Fruit fly (Drosophila melanogaster) whole organism, prepupa: ENCODE data around the gene CG12259.
A peak's percentile ranks its signal among the peaks of the same experiment; 100 is the strongest.

ENCODE experiments used
- CG4318 ChIP-seq: fragments of 200-800 bp; sonication (Bioruptor generic); optimal IDR thresholded peaks from 3 replicates; lab custom pipeline; 2017; ENCODE audit warnings: missing biosample characterization, mild to moderate bottlenecking, missing genetic modification characterization
- CG6163 ChIP-seq: fragments of 200-800 bp; sonication (Bioruptor generic); IDR thresholded peaks from 3 replicates; pipeline ENCODE4 v1.3.6; 2022; ENCODE audit warnings: missing biosample characterization, missing genetic modification characterization
- eg ChIP-seq: fragments of 200-800 bp; sonication (Bioruptor generic); IDR thresholded peaks from 3 replicates; pipeline ENCODE4 v1.3.6; 2022; ENCODE audit warnings: missing biosample characterization, missing genetic modification characterization

DNA sequence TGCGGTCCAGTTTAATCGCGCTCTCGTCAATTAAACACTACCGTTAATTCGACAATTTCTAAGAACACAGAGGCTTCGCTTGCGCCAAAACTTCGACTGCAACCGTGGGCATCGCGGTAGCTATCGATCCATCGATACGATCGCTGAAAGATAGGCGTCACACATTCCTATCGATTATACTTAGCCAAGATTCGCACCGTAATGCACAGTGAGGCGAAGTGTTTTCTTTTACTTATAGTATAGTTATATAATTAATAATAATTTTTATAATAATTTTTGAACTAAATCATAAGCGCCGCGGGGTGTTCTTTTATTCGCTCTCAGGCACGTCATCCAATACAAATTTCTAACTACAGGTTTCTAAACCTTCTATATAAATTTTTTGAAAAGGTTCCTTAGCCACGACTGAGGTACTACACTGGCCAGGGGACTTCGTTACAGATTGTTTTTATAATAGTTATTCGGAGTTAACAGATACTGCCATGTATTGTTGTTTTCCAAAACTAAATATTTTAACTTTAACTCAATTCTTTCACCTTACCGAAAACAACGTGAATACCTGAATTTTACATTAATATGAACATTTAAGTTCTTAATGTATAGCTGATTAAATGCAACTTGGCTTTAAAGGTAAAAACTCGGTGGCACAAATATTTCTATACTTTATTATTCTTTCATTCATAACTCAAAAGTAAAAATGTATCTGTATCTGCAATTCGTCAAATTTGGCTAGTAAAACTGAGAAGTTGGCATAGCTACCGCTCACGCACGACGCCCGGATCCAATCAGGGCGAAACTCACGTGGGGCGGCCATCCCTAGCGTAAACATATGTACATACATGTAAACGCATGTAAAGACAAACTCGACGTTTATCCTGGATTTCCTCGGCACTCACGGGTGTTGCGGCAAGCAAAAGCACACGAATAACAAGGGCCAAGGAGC, 17.1 kb upstream of the CG12259 start, which contains the start of the genes NSD and BOD1:
- TF ChIP-seq CG4318 (GFP tag; lab: Kevin White, UChicago) = no peak
- peak; percentile 76 for TF ChIP-seq CG6163
- peak; percentile 58; the same call in 2 of the 3 replicates for TF ChIP-seq eg (GFP tag; lab: Robert Waterston, UW)
